Fruit fly (Drosophila melanogaster): Measurements from ENCODE around the gene CG43057.
A peak's percentile ranks its signal among the peaks of the same experiment; 100 is the strongest.

The CG43057 gene

dm6 chr2L:8276287-8276686 lies 32.5 kb upstream of the CG43057 start (continued):
- TF ChIP-seq Elba2 (GFP tag; optimal IDR thresholded peaks at IDR 0.05) (peak; percentile 56), lola (GFP tag; optimal IDR thresholded peaks at IDR 0.05) (peak in 1 of 3 experiments; percentile 10), pros (GFP tag; optimal IDR thresholded peaks at IDR 0.05) (peak; percentile 27), Kr (GFP tag; optimal IDR thresholded peaks at IDR 0.05) (peak; percentile 86), CG1233 (GFP tag; optimal IDR thresholded peaks at IDR 0.05) (peak; percentile 45), CG3065 (GFP tag; optimal IDR thresholded peaks at IDR 0.05) (no peak), CG33557 (GFP tag; optimal IDR thresholded peaks at IDR 0.05) (peak; percentile 8), corto (GFP tag; optimal IDR thresholded peaks at IDR 0.05) (no peak), Xrp1 (GFP tag; IDR thresholded peaks at IDR 0.05) (peak; percentile 58), CG9727 (GFP tag; optimal IDR thresholded peaks at IDR 0.05) (peak; percentile 46), Nf-YB (GFP tag; optimal IDR thresholded peaks at IDR 0.05) (peak; percentile 11), NC2β (GFP tag; optimal IDR thresholded peaks at IDR 0.05) (no peak), twi (tag; optimal IDR thresholded peaks at IDR 0.05) (peak; percentile 23), emc (GFP tag; optimal IDR thresholded peaks at IDR 0.05) (no peak), CG10959 (GFP tag; IDR thresholded peaks at IDR 0.05) (0 out of 2 replicates have a peak, but pooled peaks have one; percentile 33), zen (tag; optimal IDR thresholded peaks at IDR 0.05) (peak; percentile 97), tll (GFP tag; optimal IDR thresholded peaks at IDR 0.05) (peak in 1 of 2 experiments; percentile 98), Pdp1 (GFP tag; optimal IDR thresholded peaks at IDR 0.05) (peak in 1 of 2 experiments; percentile 43), Jarid2 (GFP tag; optimal IDR thresholded peaks at IDR 0.05) (no peak), CG1603 (tag; optimal IDR thresholded peaks at IDR 0.05) (peak; percentile 37), CG7271 (tag; optimal IDR thresholded peaks at IDR 0.05) (peak; percentile 64), CG8290 (GFP tag; optimal IDR thresholded peaks at IDR 0.05) (no peak), CG8290 (tag; optimal IDR thresholded peaks at IDR 0.05) (peak in 1 of 2 experiments; percentile 21), CG10209 (GFP tag; optimal IDR thresholded peaks at IDR 0.05) (peak; percentile 44), CG14710 (tag; optimal IDR thresholded peaks at IDR 0.05) (peak; percentile 21), CG15269 (tag; optimal IDR thresholded peaks at IDR 0.05) (no peak), pzg (GFP tag; optimal IDR thresholded peaks at IDR 0.05) (no peak), odd (GFP tag; optimal IDR thresholded peaks at IDR 0.05) (peak; percentile 32), CG2199 (GFP tag; IDR thresholded peaks at IDR 0.05) (peak; percentile 58; the same call in 1 of the 3 replicates), CG8924 (tag; optimal IDR thresholded peaks at IDR 0.05) (peak; percentile 43), CG4730 (GFP tag; IDR thresholded peaks at IDR 0.05) (no peak), oc (tag; optimal IDR thresholded peaks at IDR 0.05) (peak; percentile 17), dmrt11E (tag; optimal IDR thresholded peaks at IDR 0.05) (peak; percentile 70), sna (GFP tag; IDR thresholded peaks at IDR 0.05; ENCODE audit: partially characterized antibody) (no peak), esg (GFP tag; conservative IDR thresholded peaks at IDR 0.05) (no peak)

dm6 chr2L:8274958-8275584 lies 31.3 kb upstream of the CG43057 start:
- TF ChIP-seq Asciz (GFP tag; optimal IDR thresholded peaks at IDR 0.05) (peak; percentile 51), nerfin-1 (tag; optimal IDR thresholded peaks at IDR 0.05) (peak; percentile 56), CG17359 (tag; optimal IDR thresholded peaks at IDR 0.05) (peak; percentile 73), CG8478 (optimal IDR thresholded peaks at IDR 0.05) (no peak), CG18619 (GFP tag; optimal IDR thresholded peaks at IDR 0.05) (peak; percentile 40), Aef1 (GFP tag; IDR thresholded peaks at IDR 0.05) (no peak), CG14710 (tag; optimal IDR thresholded peaks at IDR 0.05) (peak; percentile 79), hth (optimal IDR thresholded peaks at IDR 0.05) (no peak), caup (GFP tag; optimal IDR thresholded peaks at IDR 0.05; ENCODE audit: severe bottlenecking) (peak; percentile 14), CG11085 (GFP tag; IDR thresholded peaks at IDR 0.05) (no peak), CG3838 (GFP tag; optimal IDR thresholded peaks at IDR 0.05) (no peak), HmgZ (tag; optimal IDR thresholded peaks at IDR 0.05) (no peak), CG15514 (GFP tag; optimal IDR thresholded peaks at IDR 0.05) (no peak), CG7271 (tag; optimal IDR thresholded peaks at IDR 0.05) (peak; percentile 85), Optix (GFP tag; IDR thresholded peaks at IDR 0.05) (no peak), CG3281 (GFP tag; optimal IDR thresholded peaks at IDR 0.05) (peak; percentile 22), CG15696 (tag; optimal IDR thresholded peaks at IDR 0.05) (peak; percentile 84)

Data from whole organism, embryonic.